Fruit fly (Drosophila melanogaster) whole organism, pupa: ENCODE measurements around the gene CG11912.

Experiments used
- CG12605 ChIP-seq: fragments of 200-800 bp; sonication (Bioruptor generic); IDR thresholded peaks from 2 replicates; pipeline ENCODE4 v1.3.6; 2022; ENCODE audit warnings: missing biosample characterization, missing genetic modification characterization
- CG13204 ChIP-seq: fragments of 200-800 bp; sonication (Bioruptor generic); optimal IDR thresholded peaks from 2 replicates; lab custom pipeline; 2018; ENCODE audit warnings: missing biosample characterization, mild to moderate bottlenecking, missing genetic modification characterization, moderate library complexity
- CG17806 ChIP-seq: fragments of 200-800 bp; sonication (Bioruptor generic); optimal IDR thresholded peaks from 2 replicates; lab custom pipeline; 2018; ENCODE audit warnings: missing biosample characterization, mild to moderate bottlenecking, missing genetic modification characterization, moderate library complexity
- CG32121 ChIP-seq: fragments of 200-800 bp; sonication (Bioruptor generic); IDR thresholded peaks from 2 replicates; pipeline ENCODE4 v1.3.6; 2022; ENCODE audit warnings: missing biosample characterization, missing genetic modification characterization
- CG8159 ChIP-seq: fragments of 200-800 bp; sonication (Bioruptor generic); optimal IDR thresholded peaks from 3 replicates; lab custom pipeline; 2018; ENCODE audit warnings: missing biosample characterization, mild to moderate bottlenecking, missing genetic modification characterization, moderate library complexity
- Pif1B ChIP-seq: fragments of 200-800 bp; sonication (Bioruptor generic); optimal IDR thresholded peaks from 3 replicates; lab custom pipeline; 2016; ENCODE audit warnings: missing biosample characterization, missing genetic modification characterization
- Snoo ChIP-seq: fragments of 200-800 bp; sonication (Bioruptor generic); optimal IDR thresholded peaks from 3 replicates; lab custom pipeline; 2017; ENCODE audit warnings: missing biosample characterization, mild to moderate bottlenecking, missing genetic modification characterization, inconsistent platforms
- gl ChIP-seq: fragments of 200-800 bp; sonication (Bioruptor generic); optimal IDR thresholded peaks from 2 replicates; lab custom pipeline; 2018; ENCODE audit warnings: missing biosample characterization, mild to moderate bottlenecking, missing genetic modification characterization

- TF ChIP-seq CG12605 (GFP tag; lab: Robert Waterston, UW) (no peak), CG8159 (tag; lab: Kevin White, UChicago) (no peak), CG13204 (GFP tag; lab: Kevin White, UChicago) (no peak), Pif1B (no peak), CG32121 (GFP tag; lab: Robert Waterston, UW) (no peak), gl (tag; lab: Kevin White, UChicago) (no peak), CG17806 (tag; lab: Kevin White, UChicago) (no peak), Snoo (tag; lab: Kevin White, UChicago) (no peak)
Observed at dm6 chr2L:321148-321547, 2.1 kb upstream of the CG11912 start, which contains the start of gene CG11911.
